Worm (Caenorhabditis elegans): ENCODE data around the gene R03E9.2.

DNA sequence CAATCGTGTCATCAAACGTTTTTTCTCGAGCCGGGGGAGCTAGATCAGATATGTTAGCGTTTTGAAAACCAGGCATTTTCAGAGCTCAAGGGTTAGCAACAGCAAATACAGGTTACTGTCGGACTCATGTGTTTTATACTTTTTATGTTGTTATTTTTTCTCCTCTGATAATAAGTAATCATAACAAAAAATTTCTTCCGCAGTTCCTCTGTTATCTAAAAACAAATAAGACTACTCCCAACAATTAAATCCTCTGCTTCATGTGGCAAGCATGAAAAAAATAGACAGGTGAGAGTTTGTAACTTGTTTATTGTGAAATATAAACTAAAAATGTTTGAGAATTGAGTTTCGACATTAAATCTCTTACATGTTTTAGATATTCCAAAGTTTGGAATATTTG lies 14.5 kb downstream of the R03E9.2 start, which contains the start of gene smf-2:
- TF ChIP-seq ztf-29 (GFP tag; IDR thresholded peaks at IDR 0.05) (no peak), flt-1 (GFP tag; IDR thresholded peaks at IDR 0.05) (no peak)
